4 fruit fly cellular contexts compared by ENCODE assay signal in the genomic region with DNA sequence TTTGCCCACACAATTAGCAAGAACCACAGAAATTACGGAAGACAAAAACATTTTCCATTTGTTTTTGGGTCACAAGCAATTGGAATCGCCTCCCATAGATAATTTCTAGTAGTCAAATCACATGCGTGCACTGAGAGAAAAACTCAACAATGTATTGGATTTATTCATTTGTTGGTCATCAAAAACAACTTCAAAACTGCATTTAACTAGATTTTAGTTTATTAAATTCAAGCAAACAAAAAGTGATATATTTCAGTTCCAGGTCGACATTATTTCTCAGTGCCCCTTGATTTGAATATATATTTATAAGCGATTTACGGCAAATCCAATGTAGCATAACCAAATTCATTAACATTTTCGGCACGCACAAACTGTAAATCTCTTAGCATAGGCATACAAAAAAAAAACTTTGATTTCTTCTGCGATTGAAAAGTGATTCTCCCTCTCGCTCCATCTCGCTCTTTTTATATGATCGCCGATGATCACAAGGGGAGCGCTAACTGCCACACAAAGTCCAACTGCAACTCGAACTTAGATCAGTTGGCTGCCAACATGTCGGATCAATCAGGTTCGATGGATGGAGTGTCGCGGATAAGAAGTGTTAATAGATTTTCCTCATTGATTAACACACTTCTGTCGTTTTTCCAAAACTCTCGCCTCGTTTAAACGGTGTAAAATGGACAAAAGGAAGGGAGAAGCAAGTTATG.
TF ChIP-seq lines count a peak whose summit lies in the region.

No protein-coding gene starts in this region.

- TF ChIP-seq CTCF in whole organism, embryonic (GFP tag; optimal IDR thresholded peaks at IDR 0.05; lab: Kevin White, UChicago): no peak

TF ChIP-seq in whole organism, embryonic, 481 proteins besides CTCF, POLR2A, EP300 and RAD21 (continues in another document):
- TF ChIP-seq ATbp (GFP tag; optimal IDR thresholded peaks at IDR 0.05; lab: Kevin White, UChicago) (peak; percentile 54), repo (GFP tag; optimal IDR thresholded peaks at IDR 0.05; lab: Kevin White, UChicago) (peak; percentile 8), CG2202 (tag; optimal IDR thresholded peaks at IDR 0.05; lab: Kevin White, UChicago) (peak; percentile 5), C15 (GFP tag; IDR thresholded peaks at IDR 0.05; lab: Robert Waterston, UW) (no peak; the same call in 2 of the 3 replicates), CG4854 (GFP tag; optimal IDR thresholded peaks at IDR 0.05; lab: Kevin White, UChicago) (peak; percentile 16), dati (GFP tag; IDR thresholded peaks at IDR 0.05; lab: Robert Waterston, UW) (no peak), CG4328 (GFP tag; optimal IDR thresholded peaks at IDR 0.05; lab: Kevin White, UChicago) (no peak), peb (GFP tag; IDR thresholded peaks at IDR 0.05; lab: Robert Waterston, UW) (no peak), Hr3 (GFP tag; optimal IDR thresholded peaks at IDR 0.05; lab: Kevin White, UChicago) (peak; percentile 41), CG17361 (GFP tag; IDR thresholded peaks at IDR 0.05; lab: Robert Waterston, UW) (peak; percentile 71), CG10979 (tag; optimal IDR thresholded peaks at IDR 0.05; lab: Kevin White, UChicago) (peak; percentile 67), CG10959 (GFP tag; IDR thresholded peaks at IDR 0.05; lab: Robert Waterston, UW) (no peak), al (GFP tag; IDR thresholded peaks at IDR 0.05; lab: Robert Waterston, UW) (peak; percentile 60; the same call in 1 of the 2 replicates), slbo (GFP tag; IDR thresholded peaks at IDR 0.05; lab: Robert Waterston, UW) (peak; percentile 75), CG18764 (GFP tag; optimal IDR thresholded peaks at IDR 0.05; lab: Kevin White, UChicago) (peak; percentile 43), tin (GFP tag; optimal IDR thresholded peaks at IDR 0.05; lab: Kevin White, UChicago) (peak; percentile 42), CG6683 (GFP tag; optimal IDR thresholded peaks at IDR 0.05; lab: Kevin White, UChicago) (no peak), emc (GFP tag; optimal IDR thresholded peaks at IDR 0.05; lab: Kevin White, UChicago) (peak; percentile 8), kah (GFP tag; optimal IDR thresholded peaks at IDR 0.05; lab: Kevin White, UChicago) (no peak), CG11696 (GFP tag; IDR thresholded peaks at IDR 0.05; lab: Robert Waterston, UW) (peak; percentile 35; the same call in 1 of the 2 replicates)

TF ChIP-seq in whole organism, prepupa, 60 proteins besides CTCF, POLR2A, EP300 and RAD21 (continues in another document):
- TF ChIP-seq CG10669 (GFP tag; optimal IDR thresholded peaks at IDR 0.05; lab: Kevin White, UChicago): peak; percentile 40
- TF ChIP-seq vri (GFP tag; optimal IDR thresholded peaks at IDR 0.05; lab: Kevin White, UChicago): no peak
- peak; percentile 37 for TF ChIP-seq Ets96B (tag; optimal IDR thresholded peaks at IDR 0.05; lab: Kevin White, UChicago)
- TF ChIP-seq fkh (GFP tag; optimal IDR thresholded peaks at IDR 0.05; lab: Kevin White, UChicago): no peak
- no peak for TF ChIP-seq Eip93F (GFP tag; optimal IDR thresholded peaks at IDR 0.05; lab: Kevin White, UChicago)
- no peak for TF ChIP-seq Hr38 (GFP tag; optimal IDR thresholded peaks at IDR 0.05; lab: Kevin White, UChicago)
- TF ChIP-seq Eip75B (GFP tag; optimal IDR thresholded peaks at IDR 0.05; lab: Kevin White, UChicago): peak; percentile 26
- TF ChIP-seq CG7368 (GFP tag; optimal IDR thresholded peaks at IDR 0.05; lab: Kevin White, UChicago): no peak
- peak; percentile 46 for TF ChIP-seq achi (GFP tag; optimal IDR thresholded peaks at IDR 0.05; lab: Kevin White, UChicago)
- no peak for TF ChIP-seq net (GFP tag; optimal IDR thresholded peaks at IDR 0.05; lab: Kevin White, UChicago)
- TF ChIP-seq CG16779 (tag; optimal IDR thresholded peaks at IDR 0.05; lab: Kevin White, UChicago): peak; percentile 13
- peak; percentile 41 for TF ChIP-seq CG3919 (GFP tag; optimal IDR thresholded peaks at IDR 0.05; lab: Kevin White, UChicago)
- TF ChIP-seq OdsH (GFP tag; optimal IDR thresholded peaks at IDR 0.05; lab: Kevin White, UChicago): peak; percentile 45
- peak; percentile 16 for TF ChIP-seq spab (GFP tag; optimal IDR thresholded peaks at IDR 0.05; lab: Kevin White, UChicago)
- 0 out of 2 replicates have a peak, but pooled peaks have one; percentile 24 for TF ChIP-seq CG11294 (GFP tag; IDR thresholded peaks at IDR 0.05; lab: Robert Waterston, UW)
- TF ChIP-seq acj6 (GFP tag; optimal IDR thresholded peaks at IDR 0.05; lab: Kevin White, UChicago): peak; percentile 40
- TF ChIP-seq CG11902 (GFP tag; optimal IDR thresholded peaks at IDR 0.05; lab: Kevin White, UChicago): no peak
- peak; percentile 69; the same call in 2 of the 3 replicates for TF ChIP-seq CG6163 (GFP tag; IDR thresholded peaks at IDR 0.05; lab: Robert Waterston, UW)
- TF ChIP-seq eg (GFP tag; IDR thresholded peaks at IDR 0.05; lab: Robert Waterston, UW): peak; percentile 73
- TF ChIP-seq Hr4 (GFP tag; optimal IDR thresholded peaks at IDR 0.05; lab: Kevin White, UChicago): peak; percentile 65
- peak; percentile 50 for TF ChIP-seq pdm3 (GFP tag; optimal IDR thresholded peaks at IDR 0.05; lab: Kevin White, UChicago)

TF ChIP-seq in whole organism, pupa, 21 proteins besides CTCF, POLR2A, EP300 and RAD21:
- TF ChIP-seq Pif1B (GFP tag; optimal IDR thresholded peaks at IDR 0.05; lab: Kevin White, UChicago): peak; percentile 16
- no peak for TF ChIP-seq CG10348 (GFP tag; IDR thresholded peaks at IDR 0.05; lab: Robert Waterston, UW)
- TF ChIP-seq rn (GFP tag; IDR thresholded peaks at IDR 0.05; lab: Robert Waterston, UW): no peak
- peak; percentile 58 for TF ChIP-seq CG17806 (tag; optimal IDR thresholded peaks at IDR 0.05; lab: Kevin White, UChicago)
- TF ChIP-seq CG34367 (tag; optimal IDR thresholded peaks at IDR 0.05; lab: Kevin White, UChicago): peak; percentile 36
- TF ChIP-seq D1 (tag; optimal IDR thresholded peaks at IDR 0.05; lab: Kevin White, UChicago): peak; percentile 40
- no peak for TF ChIP-seq CG12605 (GFP tag; IDR thresholded peaks at IDR 0.05; lab: Robert Waterston, UW)
- TF ChIP-seq CG8301 (tag; optimal IDR thresholded peaks at IDR 0.05; lab: Kevin White, UChicago): peak; percentile 52
- TF ChIP-seq Snoo (tag; optimal IDR thresholded peaks at IDR 0.05; lab: Kevin White, UChicago): no peak
- peak; percentile 53 for TF ChIP-seq CG9948 (tag; optimal IDR thresholded peaks at IDR 0.05; lab: Kevin White, UChicago)
- TF ChIP-seq fd96Ca (GFP tag; IDR thresholded peaks at IDR 0.05; lab: Robert Waterston, UW): no peak
- TF ChIP-seq CG8159 (tag; optimal IDR thresholded peaks at IDR 0.05; lab: Kevin White, UChicago): peak; percentile 48
- TF ChIP-seq CG32121 (GFP tag; IDR thresholded peaks at IDR 0.05; lab: Robert Waterston, UW): peak; percentile 62
- peak; percentile 35 for TF ChIP-seq Pif1A (GFP tag; optimal IDR thresholded peaks at IDR 0.05; lab: Kevin White, UChicago)
- TF ChIP-seq Ets98B (GFP tag; IDR thresholded peaks at IDR 0.05; lab: Robert Waterston, UW): peak; percentile 50; the same call in 1 of the 2 replicates
- TF ChIP-seq CG13204 (GFP tag; optimal IDR thresholded peaks at IDR 0.05; lab: Kevin White, UChicago): no peak
- no peak for TF ChIP-seq EcR (GFP tag; optimal IDR thresholded peaks at IDR 0.05; lab: Kevin White, UChicago)
- peak; percentile 74 for TF ChIP-seq CG4496 (GFP tag; IDR thresholded peaks at IDR 0.05; lab: Robert Waterston, UW)
- no peak for TF ChIP-seq gl (tag; optimal IDR thresholded peaks at IDR 0.05; lab: Kevin White, UChicago)
- peak; percentile 65 for TF ChIP-seq CG14655 (GFP tag; optimal IDR thresholded peaks at IDR 0.05; lab: Kevin White, UChicago)
- TF ChIP-seq CG15710 (tag; optimal IDR thresholded peaks at IDR 0.05; lab: Kevin White, UChicago): peak; percentile 44

TF ChIP-seq in whole organism, wandering third instar larva, 38 proteins besides CTCF, POLR2A, EP300 and RAD21:
- TF ChIP-seq fru (GFP tag; optimal IDR thresholded peaks at IDR 0.05; lab: Kevin White, UChicago) (peak; percentile 4), sv (GFP tag; optimal IDR thresholded peaks at IDR 0.05; lab: Kevin White, UChicago) (peak; percentile 35), Hr78 (GFP tag; optimal IDR thresholded peaks at IDR 0.05; lab: Kevin White, UChicago) (no peak)
